Fruit fly (Drosophila melanogaster): ENCODE data around the gene CG4115.

DNA sequence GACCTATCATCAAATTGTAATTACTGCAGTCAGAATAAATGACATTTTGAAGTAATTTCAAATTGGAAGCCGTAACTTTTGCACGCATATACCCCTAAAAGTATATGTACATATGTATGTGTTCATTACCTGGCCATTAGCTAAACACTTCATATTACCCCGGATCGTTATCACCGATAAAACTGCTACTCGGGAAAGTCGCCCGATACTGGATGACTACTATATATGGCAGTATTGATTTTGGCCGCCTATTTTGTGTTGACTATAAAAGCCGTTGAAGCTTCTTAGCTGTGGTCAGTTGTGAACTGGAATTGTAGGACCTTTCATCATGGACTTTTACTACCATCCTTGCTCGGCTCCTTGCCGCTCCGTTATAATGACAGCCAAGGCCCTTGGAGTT is 19.9 kb downstream of the CG4115 start, which contains the start of gene GstD8:
- TF ChIP-seq CTCF (optimal IDR thresholded peaks at IDR 0.05), result no peak
- TF ChIP-seq CG8478 (optimal IDR thresholded peaks at IDR 0.05), result no peak

Measured in S2 (cell line).